Fruit fly (Drosophila melanogaster) S2 (cell line): ENCODE data around the gene Fign.

Experiments
- CG8478 ChIP-seq: fragments of >200 bp; optimal IDR thresholded peaks from 2 replicates; lab custom pipeline; 2018
- CTCF ChIP-seq, 2 experiments: fragments of >200 bp; optimal IDR thresholded peaks; 2 replicates each; lab custom pipeline; 2018

- TF ChIP-seq CTCF (optimal IDR thresholded peaks at IDR 0.05; lab: Kevin White, UChicago): no peak
- TF ChIP-seq CG8478 (lab: Kevin White, UChicago): no peak
Observed at dm6 chr2L:3299803-3300202, 19.9 kb downstream of the Fign start.
